Fruit fly (Drosophila melanogaster): ENCODE results near the gene Reps.

- TF ChIP-seq psq (optimal IDR thresholded peaks at IDR 0.05) (no peak), insv (optimal IDR thresholded peaks at IDR 0.05) (no peak)
Measured at dm6 chr2L:11113011-11113528, 6.6 kb upstream of the Reps start, which contains the start of gene Idua.
